Worm (Caenorhabditis elegans) whole organism, L4 larva: ENCODE measurements around the gene K04G7.1.

Experiments
- ama-1 ChIP-seq: fragments of 150-350 bp; optimal IDR thresholded peaks from 2 replicates; lab custom pipeline; 2014; ENCODE audit warnings: inconsistent platforms, mixed read lengths
- ctbp-1 ChIP-seq: fragments of 200-800 bp; sonication (Bioruptor generic); IDR thresholded peaks from 2 replicates; pipeline ENCODE4 v1.3.6; 2022; ENCODE audit warnings: missing genetic modification reagents, missing genetic modification characterization, missing compliant biosample characterization
- jun-1 ChIP-seq: fragments of 150-350 bp; optimal IDR thresholded peaks from 2 replicates; lab custom pipeline; 2014; ENCODE audit warnings: missing biosample characterization, missing genetic modification reagents, missing genetic modification characterization
- snpc-4 ChIP-seq: fragments of 150-350 bp; optimal IDR thresholded peaks from 2 replicates; lab custom pipeline; 2014; ENCODE audit warnings: missing biosample characterization, missing genetic modification characterization

ce11 chrIII:7122860-7123259 is 39.7 kb upstream of the K04G7.1 start, which contains the start of the genes B0280.9 and rpia-1:
- no peak for TF ChIP-seq jun-1 (tag; lab: Kevin White, UChicago)
- no peak for TF ChIP-seq snpc-4 (tag; lab: Kevin White, UChicago)
- TF ChIP-seq ama-1 (lab: Kevin White, UChicago) = no peak
- TF ChIP-seq ctbp-1 (GFP tag; lab: Robert Waterston, UW) = no peak
